Fruit fly (Drosophila melanogaster) whole organism, embryonic: ENCODE results near the gene His3.3A.
A peak's percentile ranks its signal among the peaks of the same experiment; 100 is the strongest.

ENCODE experiments used
- CG10979 ChIP-seq: fragments of 200-800 bp; sonication (Bioruptor generic); optimal IDR thresholded peaks from 2 replicates; lab custom pipeline; 2018; ENCODE audit warnings: missing biosample characterization, mild to moderate bottlenecking, missing genetic modification characterization, moderate library complexity
- CG13894 ChIP-seq: fragments of 200-800 bp; sonication (Bioruptor generic); optimal IDR thresholded peaks from 3 replicates; lab custom pipeline; 2018; ENCODE audit warnings: missing biosample characterization, mild to moderate bottlenecking, missing genetic modification characterization, moderate library complexity
- CG14965 ChIP-seq: fragments of 200-800 bp; sonication (Bioruptor generic); optimal IDR thresholded peaks from 2 replicates; lab custom pipeline; 2016; ENCODE audit warnings: missing biosample characterization, missing genetic modification characterization, borderline replicate concordance
- CG1647 ChIP-seq: fragments of 200-800 bp; sonication (Bioruptor generic); optimal IDR thresholded peaks from 3 replicates; lab custom pipeline; 2016; ENCODE audit warnings: missing biosample characterization, missing genetic modification characterization
- CG16815 ChIP-seq: fragments of 200-800 bp; sonication (Bioruptor generic); optimal IDR thresholded peaks from 3 replicates; lab custom pipeline; 2017; ENCODE audit warnings: missing biosample characterization, mild to moderate bottlenecking, missing genetic modification characterization
- CG17912 ChIP-seq: fragments of 200-800 bp; sonication (Bioruptor generic); optimal IDR thresholded peaks from 2 replicates; lab custom pipeline; 2018; ENCODE audit warnings: missing biosample characterization, mild to moderate bottlenecking, missing genetic modification characterization
- CG2889 ChIP-seq: fragments of 200-800 bp; sonication (Bioruptor generic); IDR thresholded peaks from 3 replicates; pipeline ENCODE4 v1.3.6; 2022; ENCODE audit warnings: missing biosample characterization, missing genetic modification characterization
- CG30403 ChIP-seq: fragments of 200-800 bp; sonication (Bioruptor generic); optimal IDR thresholded peaks from 3 replicates; lab custom pipeline; 2016; ENCODE audit warnings: missing biosample characterization, missing genetic modification characterization
- CG3065 ChIP-seq: fragments of 200-800 bp; sonication (Bioruptor generic); optimal IDR thresholded peaks from 2 replicates; lab custom pipeline; 2016; ENCODE audit warnings: missing biosample characterization, missing genetic modification characterization
- CG4707 ChIP-seq: fragments of 200-800 bp; sonication (Bioruptor generic); optimal IDR thresholded peaks from 2 replicates; lab custom pipeline; 2018; ENCODE audit warnings: missing biosample characterization, mild to moderate bottlenecking, missing genetic modification characterization, moderate library complexity
- CG7357 ChIP-seq: fragments of 200-800 bp; sonication (Bioruptor generic); IDR thresholded peaks from 3 replicates; pipeline ENCODE4 v1.3.6; 2022; ENCODE audit warnings: missing biosample characterization, missing genetic modification characterization
- CG8290 ChIP-seq, 3 experiments: fragments of 200-800 bp; sonication (Bioruptor generic); optimal IDR thresholded peaks; 2 replicates each; lab custom pipeline; 2016 to 2019; ENCODE audit warnings: missing biosample characterization in 3 of 3, missing genetic modification characterization in 3 of 3, mild to moderate bottlenecking in 2 of 3, moderate library complexity in 1 of 3
- CG8944 ChIP-seq: fragments of 200-800 bp; sonication (Bioruptor generic); optimal IDR thresholded peaks from 3 replicates; lab custom pipeline; 2016; ENCODE audit warnings: missing biosample characterization, missing genetic modification characterization
- CHES-1-like ChIP-seq: fragments of 200-800 bp; sonication (Bioruptor generic); optimal IDR thresholded peaks from 2 replicates; lab custom pipeline; 2016; ENCODE audit warnings: missing biosample characterization, missing genetic modification characterization
- Chrac-16 ChIP-seq: fragments of 200-800 bp; sonication (Bioruptor generic); optimal IDR thresholded peaks from 3 replicates; lab custom pipeline; 2016; ENCODE audit warnings: missing biosample characterization, missing genetic modification characterization
- Dll ChIP-seq: fragments of 200-800 bp; sonication (Bioruptor generic); IDR thresholded peaks from 4 replicates; pipeline ENCODE4 v1.3.6; 2022; ENCODE audit warnings: missing biosample characterization, missing genetic modification characterization; ENCODE audit not compliant: partially characterized antibody
- Doc3 ChIP-seq: fragments of 200-800 bp; sonication (Bioruptor generic); IDR thresholded peaks from 3 replicates; pipeline ENCODE4 v1.3.6; 2022; ENCODE audit warnings: missing biosample characterization, missing genetic modification characterization; ENCODE audit not compliant: partially characterized antibody
- Eip74EF ChIP-seq, 2 experiments: fragments of 200-800 bp in 1 of 2; fragments of >200 bp in 1 of 2; sonication (Bioruptor generic) in 1 of 2; optimal IDR thresholded peaks; 2 replicates each; lab custom pipeline; 2017 to 2019; ENCODE audit warnings: missing biosample characterization in 2 of 2, missing genetic modification characterization in 2 of 2, mild to moderate bottlenecking in 1 of 2, moderate library complexity in 1 of 2
- GATAe ChIP-seq: fragments of 200-800 bp; sonication (Bioruptor generic); conservative IDR thresholded peaks from 2 replicates; pipeline ENCODE4 v1.3.6; 2022; ENCODE audit warnings: missing biosample characterization, missing genetic modification characterization
- Hmr ChIP-seq: fragments of 200-800 bp; sonication (Bioruptor generic); optimal IDR thresholded peaks from 3 replicates; lab custom pipeline; 2017; ENCODE audit warnings: mild to moderate bottlenecking, missing biosample characterization, missing genetic modification reagents, missing genetic modification characterization
- Hmx ChIP-seq: fragments of 200-800 bp; sonication (Bioruptor generic); optimal IDR thresholded peaks from 2 replicates; lab custom pipeline; 2016; ENCODE audit warnings: missing biosample characterization, missing genetic modification characterization
- Hr51 ChIP-seq, 2 experiments: fragments of 200-800 bp; sonication (Bioruptor generic); optimal IDR thresholded peaks; 2 replicates in 1 of 2; 3 replicates in 1 of 2; lab custom pipeline; 2016 to 2018; ENCODE audit warnings: missing biosample characterization in 2 of 2, missing genetic modification characterization in 2 of 2, mild to moderate bottlenecking in 1 of 2, moderate library complexity in 1 of 2
- MTF-1 ChIP-seq: fragments of 200-800 bp; sonication (Bioruptor generic); optimal IDR thresholded peaks from 2 replicates; lab custom pipeline; 2018; ENCODE audit warnings: missing biosample characterization, mild to moderate bottlenecking, missing genetic modification characterization, borderline replicate concordance
- NfI ChIP-seq: fragments of 200-800 bp; sonication (Bioruptor generic); optimal IDR thresholded peaks from 3 replicates; lab custom pipeline; 2018; ENCODE audit warnings: missing biosample characterization, mild to moderate bottlenecking, missing genetic modification characterization, moderate library complexity
- Opbp ChIP-seq: fragments of 200-800 bp; sonication (Bioruptor generic); IDR thresholded peaks from 3 replicates; pipeline ENCODE4 v1.3.6; 2022; ENCODE audit warnings: missing biosample characterization, missing genetic modification characterization; ENCODE audit not compliant: partially characterized antibody
- Pdp1 ChIP-seq, 2 experiments: fragments of 200-800 bp; sonication (Bioruptor generic); optimal IDR thresholded peaks; 3 replicates each; lab custom pipeline; 2016; ENCODE audit warnings: missing biosample characterization in 2 of 2, missing genetic modification characterization in 2 of 2, mild to moderate bottlenecking in 1 of 2, moderate library complexity in 1 of 2
- Scr ChIP-seq: fragments of 200-800 bp; sonication (Bioruptor generic); IDR thresholded peaks from 2 replicates; pipeline ENCODE4 v1.3.6; 2022; ENCODE audit warnings: missing biosample characterization, missing genetic modification characterization; ENCODE audit not compliant: partially characterized antibody
- Sin3A ChIP-seq: fragments of >200 bp; optimal IDR thresholded peaks from 2 replicates; lab custom pipeline; 2018
- Tbp ChIP-seq: fragments of >200 bp; optimal IDR thresholded peaks from 2 replicates; lab custom pipeline; 2018; ENCODE audit warnings: missing biosample characterization, missing genetic modification characterization
- az2 ChIP-seq: fragments of 200-800 bp; sonication (Bioruptor generic); optimal IDR thresholded peaks from 3 replicates; lab custom pipeline; 2016; ENCODE audit warnings: missing biosample characterization, missing genetic modification characterization
- br ChIP-seq: fragments of >200 bp; optimal IDR thresholded peaks from 2 replicates; lab custom pipeline; 2017
- cato ChIP-seq: fragments of 200-800 bp; sonication (Bioruptor generic); optimal IDR thresholded peaks from 2 replicates; lab custom pipeline; 2016; ENCODE audit warnings: missing biosample characterization, missing genetic modification characterization, borderline replicate concordance
- chm ChIP-seq: fragments of 200-800 bp; sonication (Bioruptor generic); IDR thresholded peaks from 2 replicates; pipeline ENCODE4 v1.3.6; 2022; ENCODE audit warnings: missing biosample characterization, missing genetic modification characterization
- dmrt11E ChIP-seq: fragments of 200-800 bp; sonication (Bioruptor generic); optimal IDR thresholded peaks from 3 replicates; lab custom pipeline; 2018; ENCODE audit warnings: missing biosample characterization, mild to moderate bottlenecking, missing genetic modification characterization, moderate library complexity
- en ChIP-seq: fragments of 200-800 bp; sonication (Bioruptor generic); optimal IDR thresholded peaks from 2 replicates; lab custom pipeline; 2016; ENCODE audit warnings: missing biosample characterization, missing genetic modification characterization
- ken ChIP-seq: fragments of 200-800 bp; sonication (Bioruptor generic); IDR thresholded peaks from 3 replicates; pipeline ENCODE4 v1.3.6; 2022; ENCODE audit warnings: missing biosample characterization, missing genetic modification characterization
- lab ChIP-seq: fragments of 200-800 bp; sonication (Bioruptor generic); optimal IDR thresholded peaks from 3 replicates; lab custom pipeline; 2017; ENCODE audit warnings: missing biosample characterization, missing genetic modification characterization, mild to moderate bottlenecking, moderate library complexity, missing genetic modification reagents
- lbe ChIP-seq: fragments of 200-800 bp; sonication (Bioruptor generic); optimal IDR thresholded peaks from 2 replicates; lab custom pipeline; 2016; ENCODE audit warnings: missing biosample characterization, mild to moderate bottlenecking, missing genetic modification characterization
- lmd ChIP-seq: fragments of 200-800 bp; sonication (Bioruptor generic); IDR thresholded peaks from 2 replicates; pipeline ENCODE4 v1.3.6; 2022; ENCODE audit warnings: missing biosample characterization, missing genetic modification characterization
- phol ChIP-seq: fragments of 200-800 bp; sonication (Bioruptor generic); optimal IDR thresholded peaks from 3 replicates; lab custom pipeline; 2018; ENCODE audit warnings: missing biosample characterization, mild to moderate bottlenecking, missing genetic modification characterization, moderate library complexity
- pita ChIP-seq: fragments of 200-800 bp; sonication (Bioruptor generic); optimal IDR thresholded peaks from 2 replicates; lab custom pipeline; 2017; ENCODE audit warnings: missing biosample characterization, mild to moderate bottlenecking, missing genetic modification characterization
- pnt ChIP-seq: fragments of 200-800 bp; sonication (Bioruptor generic); optimal IDR thresholded peaks from 3 replicates; lab custom pipeline; 2016; ENCODE audit warnings: missing biosample characterization, missing genetic modification characterization
- prd ChIP-seq, 3 experiments: fragments of >200 bp in 2 of 3; fragments of 200-800 bp in 1 of 3; sonication (Bioruptor generic) in 1 of 3; optimal IDR thresholded peaks in 2 of 3; IDR thresholded peaks in 1 of 3; 2 replicates in 2 of 3; 3 replicates in 1 of 3; pipeline versions ENCODE4 v1.3.6 to Lab custom; 2017 to 2022; ENCODE audit warnings: missing biosample characterization in 1 of 3, missing genetic modification characterization in 1 of 3
- pzg ChIP-seq: fragments of 200-800 bp; sonication (Bioruptor generic); optimal IDR thresholded peaks from 3 replicates; lab custom pipeline; 2018; ENCODE audit warnings: missing biosample characterization, mild to moderate bottlenecking, missing genetic modification characterization, moderate library complexity
- ro ChIP-seq: fragments of 200-800 bp; sonication (Bioruptor generic); IDR thresholded peaks from 2 replicates; pipeline ENCODE4 v1.3.6; 2022; ENCODE audit warnings: missing biosample characterization, missing genetic modification characterization
- row ChIP-seq: fragments of 200-800 bp; sonication (Bioruptor generic); IDR thresholded peaks from 3 replicates; pipeline ENCODE4 v1.3.6; 2022; ENCODE audit warnings: missing biosample characterization, missing genetic modification characterization
- tap ChIP-seq: fragments of 200-800 bp; optimal IDR thresholded peaks from 3 replicates; lab custom pipeline; 2019; ENCODE audit warnings: missing biosample characterization, mild to moderate bottlenecking, missing genetic modification characterization, moderate library complexity

Gene His3.3A

DNA sequence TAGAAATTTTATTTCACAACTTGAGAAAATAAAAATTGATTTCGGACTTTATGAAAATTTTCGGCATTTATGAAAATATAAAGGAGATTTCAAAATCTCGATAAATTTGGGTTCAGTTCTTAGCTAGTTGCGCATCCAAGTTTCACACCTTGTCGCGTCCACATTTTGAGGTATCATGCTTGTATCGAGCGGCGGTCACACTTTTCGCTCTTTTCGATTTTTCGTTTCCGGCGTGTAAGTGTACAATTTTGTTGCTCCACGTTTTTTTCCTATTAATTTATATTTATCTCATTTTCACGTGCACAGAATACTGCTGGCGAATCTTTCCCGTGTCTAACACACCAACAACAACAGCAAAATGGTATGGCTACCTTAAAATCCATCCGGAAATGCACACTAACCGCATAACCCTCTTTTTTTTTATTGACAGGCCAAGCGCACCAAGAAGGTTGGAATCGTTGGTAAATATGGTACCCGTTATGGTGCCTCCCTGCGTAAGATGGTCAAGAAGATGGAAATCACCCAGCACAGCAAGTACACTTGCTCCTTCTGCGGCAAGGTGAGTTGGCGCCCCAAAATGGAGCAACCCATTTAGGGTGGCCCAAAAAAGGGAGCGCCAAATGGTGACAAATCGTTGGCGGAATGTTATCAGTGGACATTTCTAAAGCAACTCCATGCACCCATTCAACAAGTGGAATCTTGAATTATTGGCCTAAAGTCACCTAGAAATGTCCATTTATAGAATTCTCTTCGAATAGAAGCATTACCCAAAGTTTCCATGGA is 16.1 kb downstream of the His3.3A start, which contains the start of gene RpL37A (continued):
- peak; percentile 37; the same call in 1 of the 2 replicates for TF ChIP-seq Scr (GFP tag; lab: Robert Waterston, UW)
- TF ChIP-seq dmrt11E (tag; lab: Kevin White, UChicago) = peak; percentile 57
- no peak for TF ChIP-seq Doc3
- TF ChIP-seq CG8290 (GFP tag; optimal IDR thresholded peaks at IDR 0.05; lab: Kevin White, UChicago) = peak; percentile 86
- peak; percentile 81 to 89 for TF ChIP-seq CG8290 (tag; optimal IDR thresholded peaks at IDR 0.05; lab: Kevin White, UChicago)
- no peak for TF ChIP-seq prd (optimal IDR thresholded peaks at IDR 0.05; lab: Kevin White, UChicago)
- TF ChIP-seq prd (GFP tag; IDR thresholded peaks at IDR 0.05; lab: Robert Waterston, UW) = no peak; the same call in 2 of the 3 replicates
- TF ChIP-seq cato (GFP tag; lab: Kevin White, UChicago) = no peak
- peak; percentile 58 to 81 for TF ChIP-seq Hr51 (GFP tag; optimal IDR thresholded peaks at IDR 0.05; lab: Kevin White, UChicago)
- TF ChIP-seq NfI (GFP tag; lab: Kevin White, UChicago) = peak; percentile 91
- peak; percentile 83 for TF ChIP-seq pita (GFP tag; lab: Kevin White, UChicago)
- TF ChIP-seq CG2889 (GFP tag; lab: Robert Waterston, UW) = no peak
- peak; percentile 90 for TF ChIP-seq CG17912 (GFP tag; lab: Kevin White, UChicago)
- TF ChIP-seq lab = peak; percentile 94
- TF ChIP-seq CG10979 (tag; lab: Kevin White, UChicago) = peak; percentile 69
- no peak for TF ChIP-seq Tbp (GFP tag; lab: Kevin White, UChicago)
- no peak for TF ChIP-seq GATAe (GFP tag; lab: Robert Waterston, UW)
- no peak for TF ChIP-seq Dll
- no peak for TF ChIP-seq ro (GFP tag; lab: Robert Waterston, UW)
- TF ChIP-seq chm (GFP tag; lab: Robert Waterston, UW) = peak; percentile 84
- TF ChIP-seq Pdp1 (GFP tag; optimal IDR thresholded peaks at IDR 0.05; lab: Kevin White, UChicago) = peak; percentile 60 to 85
- TF ChIP-seq br (lab: Kevin White, UChicago) = no peak
- peak; percentile 48; the same call in 1 of the 3 replicates for TF ChIP-seq Opbp
- peak; percentile 76 for TF ChIP-seq CHES-1-like (GFP tag; lab: Kevin White, UChicago)
- TF ChIP-seq CG8944 (GFP tag; lab: Kevin White, UChicago) = peak; percentile 49
- TF ChIP-seq CG13894 (tag; lab: Kevin White, UChicago) = peak; percentile 83
- TF ChIP-seq CG16815 (GFP tag; lab: Kevin White, UChicago) = no peak
- TF ChIP-seq pzg (GFP tag; lab: Kevin White, UChicago) = peak; percentile 94
- TF ChIP-seq ken = peak; percentile 82
- TF ChIP-seq phol (tag; lab: Kevin White, UChicago) = peak; percentile 83
- no peak for TF ChIP-seq lmd (GFP tag; lab: Robert Waterston, UW)
- no peak for TF ChIP-seq CG7357
- TF ChIP-seq row = peak; percentile 64
- peak; percentile 25 for TF ChIP-seq Chrac-16 (GFP tag; lab: Kevin White, UChicago)
- peak; percentile 94 for TF ChIP-seq MTF-1 (GFP tag; lab: Kevin White, UChicago)
- peak; percentile 68 for TF ChIP-seq CG14965
- TF ChIP-seq Hmr (GFP tag; lab: Kevin White, UChicago) = peak; percentile 88
- TF ChIP-seq CG30403 (GFP tag; lab: Kevin White, UChicago) = peak; percentile 69
- TF ChIP-seq Eip74EF (GFP tag; optimal IDR thresholded peaks at IDR 0.05; lab: Kevin White, UChicago) = peak in 1 of 2 experiments; percentile 77
- TF ChIP-seq CG4707 (GFP tag; lab: Kevin White, UChicago) = peak; percentile 53
- peak; percentile 66 for TF ChIP-seq tap (tag; lab: Kevin White, UChicago)
- TF ChIP-seq Sin3A (lab: Kevin White, UChicago) = peak; percentile 33
- no peak for TF ChIP-seq CG3065
- peak; percentile 52 for TF ChIP-seq az2 (GFP tag; lab: Kevin White, UChicago)
- peak; percentile 47 for TF ChIP-seq en (GFP tag; lab: Kevin White, UChicago)
- no peak for TF ChIP-seq pnt (GFP tag; lab: Kevin White, UChicago)
- TF ChIP-seq lbe (GFP tag; lab: Kevin White, UChicago) = peak; percentile 39
- TF ChIP-seq CG1647 (GFP tag; lab: Kevin White, UChicago) = peak; percentile 71
- TF ChIP-seq Hmx = peak; percentile 13
